Worm (Caenorhabditis elegans) whole organism, L4 larva: Measurements from ENCODE around the gene tsg-101.
A peak's percentile ranks its signal among the peaks of the same experiment; 100 is the strongest.

Source experiments
- D1046.2 ChIP-seq: fragments of 200-800 bp; sonication (Bioruptor generic); IDR thresholded peaks from 2 replicates; pipeline ENCODE4 v1.3.6; 2022; ENCODE audit warnings: missing genetic modification characterization, missing compliant biosample characterization
- F10B5.3 ChIP-seq: sonication (generic microtip); optimal IDR thresholded peaks from 2 replicates; lab custom pipeline; 2016; ENCODE audit warnings: mild to moderate bottlenecking, missing genetic modification characterization, missing compliant biosample characterization
- F37D6.2 ChIP-seq: sonication (generic microtip); optimal IDR thresholded peaks from 2 replicates; lab custom pipeline; 2016; ENCODE audit warnings: mild to moderate bottlenecking, missing genetic modification characterization, missing compliant biosample characterization
- F44E2.7 ChIP-seq: fragments of 200-800 bp; sonication (Bioruptor generic); IDR thresholded peaks from 2 replicates; pipeline ENCODE4 v2.1.2; 2022; ENCODE audit warnings: missing genetic modification characterization, missing compliant biosample characterization
- F49E8.2 ChIP-seq: sonication (generic microtip); optimal IDR thresholded peaks from 2 replicates; lab custom pipeline; 2016; ENCODE audit warnings: missing compliant biosample characterization, mild to moderate bottlenecking, missing genetic modification characterization, borderline replicate concordance
- R02D3.7 ChIP-seq: fragments of 150-350 bp; sonication (generic microtip); optimal IDR thresholded peaks from 3 replicates; lab custom pipeline; 2014; ENCODE audit warnings: missing biosample characterization, missing genetic modification characterization
- ZK546.5 ChIP-seq, 2 experiments: sonication (generic microtip); optimal IDR thresholded peaks; 2 replicates each; lab custom pipeline; 2017; ENCODE audit warnings: missing biosample characterization in 2 of 2, missing genetic modification characterization in 2 of 2
- ama-1 ChIP-seq: fragments of 150-350 bp; optimal IDR thresholded peaks from 2 replicates; lab custom pipeline; 2014; ENCODE audit warnings: inconsistent platforms, mixed read lengths
- arid-1 ChIP-seq: fragments of 200-800 bp; sonication (Bioruptor generic); conservative IDR thresholded peaks from 2 replicates; pipeline ENCODE4 v1.3.6; 2022; ENCODE audit warnings: missing genetic modification reagents, missing genetic modification characterization, missing compliant biosample characterization
- ceh-44 ChIP-seq: fragments of 200-800 bp; sonication (Bioruptor generic); IDR thresholded peaks from 2 replicates; pipeline ENCODE4 v1.3.6; 2022; ENCODE audit warnings: missing genetic modification reagents, missing genetic modification characterization, missing compliant biosample characterization
- ces-1 ChIP-seq: fragments of 150-350 bp; sonication (generic microtip); optimal IDR thresholded peaks from 4 replicates; lab custom pipeline; 2014; ENCODE audit warnings: missing biosample characterization, missing genetic modification reagents, missing genetic modification characterization
- cey-2 ChIP-seq: sonication (generic microtip); optimal IDR thresholded peaks from 3 replicates; lab custom pipeline; 2017; ENCODE audit warnings: missing genetic modification characterization, mild to moderate bottlenecking, missing compliant biosample characterization, antibody characterized with exemption, borderline replicate concordance; ENCODE audit not compliant: insufficient read depth
- ctbp-1 ChIP-seq: fragments of 200-800 bp; sonication (Bioruptor generic); IDR thresholded peaks from 2 replicates; pipeline ENCODE4 v1.3.6; 2022; ENCODE audit warnings: missing genetic modification reagents, missing genetic modification characterization, missing compliant biosample characterization
- daf-12 ChIP-seq: fragments of 150-350 bp; optimal IDR thresholded peaks from 2 replicates; lab custom pipeline; 2014; ENCODE audit warnings: missing biosample characterization, missing genetic modification reagents, missing genetic modification characterization
- dpl-1 ChIP-seq: fragments of 150-350 bp; optimal IDR thresholded peaks from 2 replicates; lab custom pipeline; 2014; ENCODE audit warnings: missing biosample characterization, missing genetic modification reagents, missing genetic modification characterization
- egl-43 ChIP-seq: fragments of 200-800 bp; sonication (Bioruptor generic); IDR thresholded peaks from 2 replicates; pipeline ENCODE4 v1.3.6; 2022; ENCODE audit warnings: missing genetic modification reagents, missing genetic modification characterization, missing compliant biosample characterization
- hlh-11 ChIP-seq: fragments of 200-800 bp; sonication (Bioruptor generic); optimal IDR thresholded peaks from 2 replicates; lab custom pipeline; 2018; ENCODE audit warnings: mild to moderate bottlenecking, missing genetic modification characterization, missing compliant biosample characterization
- hlh-30 ChIP-seq: sonication (generic microtip); optimal IDR thresholded peaks from 2 replicates; lab custom pipeline; 2017; ENCODE audit warnings: antibody characterized with exemption, mild to moderate bottlenecking, missing genetic modification characterization, missing compliant biosample characterization; ENCODE audit not compliant: insufficient read depth
- hmg-1.1 ChIP-seq: fragments of 200-800 bp; sonication (Bioruptor generic); IDR thresholded peaks from 2 replicates; pipeline ENCODE4 v1.3.6; 2022; ENCODE audit warnings: missing genetic modification reagents, missing genetic modification characterization, missing compliant biosample characterization
- lin-1 ChIP-seq: fragments of 200-800 bp; sonication (Bioruptor generic); IDR thresholded peaks from 2 replicates; pipeline ENCODE4 v1.3.6; 2022; ENCODE audit warnings: missing genetic modification reagents, missing genetic modification characterization, missing compliant biosample characterization
- lin-39 ChIP-seq: fragments of 150-350 bp; optimal IDR thresholded peaks from 2 replicates; lab custom pipeline; 2014; ENCODE audit warnings: missing biosample characterization, missing genetic modification reagents, missing genetic modification characterization
- lsy-2 ChIP-seq, 2 experiments: fragments of 150-350 bp in 1 of 2; sonication (generic microtip) in 1 of 2; optimal IDR thresholded peaks; 2 replicates each; lab custom pipeline; 2014 to 2017; ENCODE audit warnings: missing biosample characterization in 2 of 2, missing genetic modification characterization in 2 of 2
- madf-5 ChIP-seq, 2 experiments: fragments of 200-800 bp; sonication (Bioruptor generic); IDR thresholded peaks; 2 replicates each; pipeline ENCODE4 v1.3.6; 2022; ENCODE audit warnings: missing compliant biosample characterization in 2 of 2, missing genetic modification characterization in 2 of 2
- mdt-29 ChIP-seq: fragments of 200-800 bp; sonication (Bioruptor generic); IDR thresholded peaks from 2 replicates; pipeline ENCODE4 v1.3.6; 2022; ENCODE audit warnings: missing genetic modification reagents, missing genetic modification characterization, missing compliant biosample characterization
- mxl-3 ChIP-seq: fragments of 200-800 bp; sonication (Bioruptor generic); optimal IDR thresholded peaks from 2 replicates; lab custom pipeline; 2018; ENCODE audit warnings: mild to moderate bottlenecking, missing genetic modification characterization, missing compliant biosample characterization
- nhr-10 ChIP-seq: fragments of 150-350 bp; optimal IDR thresholded peaks from 2 replicates; lab custom pipeline; 2014; ENCODE audit warnings: missing biosample characterization, missing genetic modification characterization
- nhr-25 ChIP-seq: sonication (generic microtip); optimal IDR thresholded peaks from 2 replicates; lab custom pipeline; 2017; ENCODE audit warnings: missing genetic modification characterization, mild to moderate bottlenecking, missing compliant biosample characterization, antibody characterized with exemption, moderate library complexity, borderline replicate concordance; ENCODE audit not compliant: insufficient read depth
- nhr-41 ChIP-seq: fragments of 200-800 bp; sonication (Bioruptor generic); IDR thresholded peaks from 2 replicates; pipeline ENCODE4 v1.3.6; 2022; ENCODE audit warnings: missing genetic modification reagents, missing genetic modification characterization, missing compliant biosample characterization
- nhr-42 ChIP-seq: fragments of 200-800 bp; sonication (Bioruptor generic); IDR thresholded peaks from 2 replicates; pipeline ENCODE4 v1.3.6; 2022; ENCODE audit warnings: missing genetic modification characterization, missing compliant biosample characterization
- nhr-48 ChIP-seq: sonication (generic microtip); optimal IDR thresholded peaks from 2 replicates; lab custom pipeline; 2016; ENCODE audit warnings: mild to moderate bottlenecking, missing genetic modification characterization, missing compliant biosample characterization
- nhr-6 ChIP-seq: fragments of 150-350 bp; optimal IDR thresholded peaks from 2 replicates; lab custom pipeline; 2014; ENCODE audit warnings: missing biosample characterization, missing genetic modification characterization
- pha-4 ChIP-seq, 2 experiments: fragments of 150-350 bp in 1 of 2; fragments of 200-800 bp in 1 of 2; sonication (Bioruptor generic) in 1 of 2; IDR thresholded peaks in 1 of 2; optimal IDR thresholded peaks in 1 of 2; 2 replicates each; pipeline versions ENCODE4 v1.3.6 to Lab custom; 2014 to 2022; ENCODE audit warnings: missing genetic modification characterization in 2 of 2, missing genetic modification reagents in 2 of 2, missing biosample characterization in 1 of 2, missing compliant biosample characterization in 1 of 2
- sdz-12 ChIP-seq: fragments of 200-800 bp; sonication (Bioruptor generic); optimal IDR thresholded peaks from 2 replicates; lab custom pipeline; 2018; ENCODE audit warnings: mild to moderate bottlenecking, missing genetic modification characterization, missing compliant biosample characterization
- snpc-1.2 ChIP-seq: fragments of 200-800 bp; sonication (Bioruptor generic); IDR thresholded peaks from 2 replicates; pipeline ENCODE4 v1.3.6; 2022; ENCODE audit warnings: missing genetic modification reagents, missing genetic modification characterization, missing compliant biosample characterization
- tag-97 ChIP-seq: fragments of 200-800 bp; sonication (Bioruptor generic); IDR thresholded peaks from 2 replicates; pipeline ENCODE4 v1.3.6; 2022; ENCODE audit warnings: missing genetic modification characterization, missing compliant biosample characterization
- tra-1 ChIP-seq: fragments of 200-800 bp; sonication (Bioruptor generic); IDR thresholded peaks from 2 replicates; pipeline ENCODE4 v1.3.6; 2022; ENCODE audit warnings: missing genetic modification reagents, missing genetic modification characterization, missing compliant biosample characterization
- unc-62 ChIP-seq, 3 experiments: fragments of 150-350 bp in 1 of 3; sonication (generic microtip); optimal IDR thresholded peaks in 2 of 3; peaks in 1 of 3; 1 replicate in 1 of 3; 2 replicates in 2 of 3; lab custom pipeline; 2014 to 2017; ENCODE audit warnings: missing biosample characterization in 3 of 3, missing genetic modification characterization in 3 of 3, missing genetic modification reagents in 3 of 3, missing genotype in 1 of 3
- zag-1 ChIP-seq: fragments of 150-350 bp; optimal IDR thresholded peaks from 2 replicates; lab custom pipeline; 2014; ENCODE audit warnings: missing biosample characterization, missing genetic modification characterization
- zip-2 ChIP-seq: fragments of 150-350 bp; optimal IDR thresholded peaks from 2 replicates; lab custom pipeline; 2014; ENCODE audit warnings: missing biosample characterization, missing genetic modification characterization
- ztf-11 ChIP-seq: fragments of 150-350 bp; optimal IDR thresholded peaks from 2 replicates; lab custom pipeline; 2014; ENCODE audit warnings: missing biosample characterization, missing genetic modification characterization

The tsg-101 gene

DNA sequence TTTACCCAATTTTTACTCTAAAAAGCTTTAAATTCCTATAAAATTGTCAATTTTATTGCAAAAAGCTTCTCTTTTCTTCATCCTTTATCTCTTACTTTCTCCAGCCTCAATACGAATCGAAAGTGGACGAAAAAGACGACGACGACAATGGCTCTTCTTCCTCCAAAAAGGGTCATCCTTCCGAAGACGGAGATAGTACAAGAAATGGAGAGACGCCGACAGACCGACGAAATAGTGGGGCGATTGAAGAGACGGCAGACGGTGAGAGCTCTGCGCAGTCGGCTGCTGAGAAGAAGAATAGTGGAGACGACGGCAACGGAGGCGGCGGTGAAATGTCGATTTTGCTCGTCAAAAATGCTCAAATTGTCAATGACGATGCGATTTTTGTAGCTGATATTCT, 5.0 kb upstream of the tsg-101 start (continued):
- no peak for TF ChIP-seq mxl-3 (GFP tag; lab: Kevin White, UChicago)
- TF ChIP-seq ama-1: no peak
- TF ChIP-seq, all 104 proteins: peak for 12

DNA sequence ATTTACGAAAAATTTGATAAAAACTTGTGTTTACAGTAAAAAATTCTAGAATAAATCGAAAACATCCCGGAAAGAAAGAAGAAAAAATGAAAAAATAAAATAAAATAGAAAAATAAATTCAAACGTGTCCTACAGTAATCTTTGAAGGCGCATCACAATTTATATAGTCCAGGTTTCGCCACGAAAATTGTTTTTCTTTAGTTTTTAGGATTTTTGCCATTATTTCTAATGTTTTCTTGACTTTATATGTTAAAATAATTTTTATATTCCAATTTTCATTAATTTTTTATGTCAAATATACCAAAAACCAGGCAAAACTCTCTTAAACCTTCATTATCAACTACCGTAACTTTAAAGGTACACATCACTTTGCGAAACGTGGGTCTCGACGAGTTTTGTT, 3.2 kb upstream of the tsg-101 start:
- TF ChIP-seq lsy-2 (tag; optimal IDR thresholded peaks at IDR 0.05; lab: Kevin White, UChicago): peak in 1 of 2 experiments; percentile 13
- no peak for TF ChIP-seq arid-1 (GFP tag; lab: Robert Waterston, UW)
- TF ChIP-seq F10B5.3 (tag; lab: Kevin White, UChicago): no peak
- TF ChIP-seq madf-5 (GFP tag; IDR thresholded peaks at IDR 0.05; lab: Robert Waterston, UW): no peak
- TF ChIP-seq F49E8.2 (tag; lab: Kevin White, UChicago): peak; percentile 3

DNA sequence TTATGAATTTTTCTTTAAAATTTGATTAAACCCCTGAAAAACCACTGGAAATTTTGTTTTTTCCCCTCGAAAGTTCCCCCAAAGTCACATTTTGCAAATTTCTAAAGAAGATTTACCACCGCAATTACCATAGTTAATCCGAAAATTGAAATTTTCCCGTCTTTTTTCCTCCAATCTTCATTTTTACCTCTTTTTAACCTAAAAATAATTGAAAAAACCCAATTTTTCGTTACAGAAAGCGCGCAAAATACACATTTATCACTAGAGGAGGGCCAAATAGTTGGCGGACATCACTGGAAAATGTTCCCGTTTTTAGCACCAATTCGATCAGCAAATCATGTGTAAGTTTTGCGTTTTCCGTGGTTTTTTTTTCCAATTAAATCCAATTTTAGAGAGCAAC, 2.2 kb upstream of the tsg-101 start, which contains the start of gene unc-33:
Gene unc-33, plus strand, starts transcription at position 301 of the 400 bp plus-strand sequence.
- no peak for TF ChIP-seq zip-2 (tag; lab: Kevin White, UChicago)
- TF ChIP-seq pha-4 (GFP tag; IDR thresholded peaks at IDR 0.05; lab: Robert Waterston, UW): no peak
- TF ChIP-seq pha-4 (tag; optimal IDR thresholded peaks at IDR 0.05; lab: Kevin White, UChicago): no peak
- TF ChIP-seq hmg-1.1 (GFP tag; lab: Robert Waterston, UW): no peak
- TF ChIP-seq unc-62 (GFP tag; optimal IDR thresholded peaks at IDR 0.05 in 1 of 2; lab: Kevin White, UChicago): peak in 1 of 2 experiments; percentile 11
- no peak for TF ChIP-seq unc-62 (tag; optimal IDR thresholded peaks at IDR 0.05; lab: Kevin White, UChicago)

DNA sequence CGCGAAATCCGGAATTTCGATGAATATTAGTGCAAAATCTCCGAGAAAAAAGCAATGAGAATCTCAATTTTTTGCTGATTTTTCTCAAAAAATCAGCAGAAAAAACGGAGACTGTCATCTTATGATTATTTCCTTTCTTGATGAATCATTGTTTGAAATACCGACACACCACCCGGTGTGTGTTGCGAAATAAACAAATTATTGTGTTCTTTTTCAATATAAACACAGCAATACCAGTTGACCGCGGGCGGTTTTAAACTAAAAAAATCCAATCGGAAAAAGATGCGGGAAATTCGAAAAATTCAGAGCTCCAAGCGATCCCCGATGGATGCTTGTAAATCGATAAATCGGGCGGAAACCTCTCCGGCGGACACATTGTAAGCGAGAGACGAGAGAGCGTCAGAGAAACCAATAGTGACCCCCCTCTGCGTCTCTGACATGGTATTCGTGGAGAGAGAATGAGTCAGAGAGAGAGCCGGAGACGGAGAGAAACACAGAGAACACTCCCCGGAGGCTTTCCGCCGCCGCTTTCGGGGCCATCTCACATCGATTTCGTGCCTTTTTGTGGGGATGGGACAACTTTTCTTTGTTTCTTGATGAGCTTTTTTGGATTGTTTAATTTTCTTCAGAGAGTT, 1.2 kb upstream of the tsg-101 start:
- TF ChIP-seq F10B5.3 (tag; lab: Kevin White, UChicago): no peak
- TF ChIP-seq ztf-11 (tag; lab: Kevin White, UChicago): no peak
- no peak for TF ChIP-seq nhr-42
- no peak for TF ChIP-seq daf-12 (tag; lab: Kevin White, UChicago)
- peak; percentile 43 for TF ChIP-seq mxl-3 (GFP tag; lab: Kevin White, UChicago)
- no peak for TF ChIP-seq pha-4 (GFP tag; IDR thresholded peaks at IDR 0.05; lab: Robert Waterston, UW)
- no peak for TF ChIP-seq pha-4 (tag; optimal IDR thresholded peaks at IDR 0.05; lab: Kevin White, UChicago)
- TF ChIP-seq tra-1: no peak
- no peak for TF ChIP-seq tag-97
- 0 out of 2 replicates have a peak, but pooled peaks have one; percentile 6 for TF ChIP-seq ceh-44 (GFP tag; lab: Robert Waterston, UW)
- TF ChIP-seq ctbp-1: 0 out of 2 replicates have a peak, but pooled peaks have one; percentile 26
- TF ChIP-seq hlh-30: peak; percentile 60
- TF ChIP-seq F44E2.7: no peak
- TF ChIP-seq D1046.2 (GFP tag; lab: Robert Waterston, UW): no peak
- no peak for TF ChIP-seq nhr-25 (tag; lab: Kevin White, UChicago)
- no peak for TF ChIP-seq ama-1
- no peak for TF ChIP-seq sdz-12 (GFP tag; lab: Kevin White, UChicago)
- TF ChIP-seq ZK546.5 (tag; optimal IDR thresholded peaks at IDR 0.05; lab: Kevin White, UChicago): no peak
- no peak for TF ChIP-seq nhr-41 (GFP tag; lab: Robert Waterston, UW)
- TF ChIP-seq lin-1: no peak
- no peak for TF ChIP-seq nhr-48 (tag; lab: Kevin White, UChicago)
- TF ChIP-seq zag-1: no peak
- no peak for TF ChIP-seq ces-1 (GFP tag; lab: Kevin White, UChicago)
- TF ChIP-seq nhr-10 (tag; lab: Kevin White, UChicago): no peak
- peak; percentile 68; the same call in 1 of the 2 replicates for TF ChIP-seq egl-43
- TF ChIP-seq nhr-6 (tag; lab: Kevin White, UChicago): no peak
- peak; percentile 51 for TF ChIP-seq hlh-11
- TF ChIP-seq mdt-29: no peak
- no peak for TF ChIP-seq zip-2 (tag; lab: Kevin White, UChicago)
- TF ChIP-seq arid-1 (GFP tag; lab: Robert Waterston, UW): no peak
- TF ChIP-seq R02D3.7: no peak
- TF ChIP-seq lsy-2 (tag; optimal IDR thresholded peaks at IDR 0.05; lab: Kevin White, UChicago): peak in 1 of 2 experiments; percentile 64
- no peak for TF ChIP-seq lin-39
- TF ChIP-seq snpc-1.2 (GFP tag; lab: Robert Waterston, UW): no peak
- TF ChIP-seq dpl-1: peak; percentile 42
- TF ChIP-seq cey-2 (tag; lab: Kevin White, UChicago): no peak
- TF ChIP-seq hmg-1.1 (GFP tag; lab: Robert Waterston, UW): peak; percentile 78
- TF ChIP-seq F37D6.2 (tag; lab: Kevin White, UChicago): no peak
